Worm (Caenorhabditis elegans): Measurements from ENCODE around the gene C33D9.6.

DNA sequence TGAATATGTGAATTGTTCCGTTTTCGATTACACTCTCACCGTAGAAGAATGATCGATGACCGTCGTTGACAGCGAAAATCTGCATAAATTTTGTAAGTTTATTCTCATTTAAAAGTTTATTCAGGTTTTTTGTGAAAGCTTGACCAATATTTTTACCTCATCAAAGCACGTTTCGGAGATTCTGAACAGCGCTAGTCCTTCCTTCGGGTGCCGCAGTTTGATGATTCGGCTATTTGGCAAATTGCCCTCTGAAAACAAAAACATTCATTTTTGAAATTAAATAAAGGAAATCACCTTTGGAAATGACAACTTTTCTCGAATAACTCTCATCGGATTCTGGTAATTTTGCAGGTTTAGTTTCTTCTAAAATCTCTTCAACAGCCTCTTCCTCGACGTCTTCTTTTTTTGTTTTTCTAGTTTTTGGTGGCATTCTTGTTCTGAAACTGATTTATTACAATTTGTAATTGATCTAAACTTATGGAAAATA, 37.0 kb downstream of the C33D9.6 start, which contains the start of gene F21D5.6:
- TF ChIP-seq nhr-11 (tag; optimal IDR thresholded peaks at IDR 0.05), result no peak
- TF ChIP-seq ama-1 (optimal IDR thresholded peaks at IDR 0.05), result peak; percentile 0
- TF ChIP-seq ztf-11 (tag; optimal IDR thresholded peaks at IDR 0.05), result no peak
- no peak for TF ChIP-seq daf-12 (tag; optimal IDR thresholded peaks at IDR 0.05)
- no peak for TF ChIP-seq nhr-23 (tag; optimal IDR thresholded peaks at IDR 0.05)
- no peak for TF ChIP-seq pqm-1 (tag; optimal IDR thresholded peaks at IDR 0.05)
- TF ChIP-seq ceh-28 (tag; optimal IDR thresholded peaks at IDR 0.05), result no peak
- TF ChIP-seq lin-15B (tag; optimal IDR thresholded peaks at IDR 0.05), result no peak
- TF ChIP-seq elt-3 (tag; optimal IDR thresholded peaks at IDR 0.05), result no peak
- no peak for TF ChIP-seq nhr-237 (tag; optimal IDR thresholded peaks at IDR 0.05)
- no peak for TF ChIP-seq unc-62 (GFP tag; optimal IDR thresholded peaks at IDR 0.05)
- TF ChIP-seq fos-1 (tag; optimal IDR thresholded peaks at IDR 0.05), result no peak

Measured in whole organism, L3 larva.